Worm (Caenorhabditis elegans) whole organism, L4/young adult: Measurements from ENCODE around the gene srx-112.

ENCODE experiments used
- W03F9.2 ChIP-seq: fragments of 150-350 bp; optimal IDR thresholded peaks from 2 replicates; lab custom pipeline; 2014; ENCODE audit warnings: missing biosample characterization, missing genetic modification characterization
- dao-5 ChIP-seq: sonication (generic microtip); optimal IDR thresholded peaks from 2 replicates; lab custom pipeline; 2016; ENCODE audit warnings: missing genotype, missing genetic modification characterization, moderate library complexity, missing compliant biosample characterization
- him-1 ChIP-seq: sonication (generic microtip); optimal IDR thresholded peaks from 2 replicates; lab custom pipeline; 2016; ENCODE audit warnings: missing genotype, missing genetic modification reagents, missing genetic modification characterization, missing compliant biosample characterization

Gene srx-112

DNA sequence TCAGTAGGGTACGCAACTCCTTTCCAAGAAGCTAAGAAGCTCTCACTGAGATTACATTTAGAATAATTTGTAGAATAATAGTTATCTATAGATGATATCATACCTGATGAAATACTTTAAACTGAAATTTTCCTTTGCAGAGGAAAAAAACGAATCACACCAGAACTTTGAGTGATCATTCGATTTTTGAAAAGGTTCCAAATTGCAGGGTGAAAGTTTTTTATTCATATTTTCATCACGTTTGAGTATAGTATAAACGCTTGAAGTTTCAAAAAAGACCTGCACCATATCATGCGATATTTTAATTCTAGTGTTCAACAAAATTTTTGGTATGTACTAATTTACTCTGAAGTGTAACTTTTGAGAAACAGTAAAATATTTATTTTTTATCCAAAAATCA, 49.8 kb downstream of the srx-112 start, which contains the start of gene srh-100:
Gene srh-100, minus strand, starts transcription at position 101 of the 400 bp plus-strand sequence.
- no peak for TF ChIP-seq W03F9.2 (tag; lab: Kevin White, UChicago)
- TF ChIP-seq dao-5 (tag; lab: Kevin White, UChicago): no peak
- no peak for TF ChIP-seq him-1 (tag; lab: Kevin White, UChicago)
